Fruit fly (Drosophila melanogaster) whole organism, prepupa: ENCODE results near the gene CG15747.

Source experiments
- Blimp-1 ChIP-seq: fragments of 200-800 bp; sonication (Bioruptor generic); optimal IDR thresholded peaks from 3 replicates; lab custom pipeline; 2017; ENCODE audit warnings: missing biosample characterization, missing genetic modification characterization, mild to moderate bottlenecking, moderate library complexity, missing genetic modification reagents
- CG10631 ChIP-seq: fragments of 200-800 bp; sonication (Bioruptor generic); optimal IDR thresholded peaks from 2 replicates; lab custom pipeline; 2016; ENCODE audit warnings: missing biosample characterization, missing genetic modification characterization
- CG11762 ChIP-seq: fragments of 200-800 bp; sonication (Bioruptor generic); optimal IDR thresholded peaks from 3 replicates; lab custom pipeline; 2016; ENCODE audit warnings: missing biosample characterization, missing genetic modification characterization; ENCODE audit not compliant: insufficient read depth
- CG11902 ChIP-seq: fragments of 200-800 bp; sonication (Bioruptor generic); optimal IDR thresholded peaks from 3 replicates; lab custom pipeline; 2016; ENCODE audit warnings: missing biosample characterization, missing genetic modification characterization
- CG15336 ChIP-seq: fragments of 200-800 bp; sonication (Bioruptor generic); IDR thresholded peaks from 2 replicates; pipeline ENCODE4 v1.3.6; 2022; ENCODE audit warnings: missing biosample characterization, missing genetic modification characterization
- CG1621 ChIP-seq: fragments of 200-800 bp; sonication (Bioruptor generic); optimal IDR thresholded peaks from 3 replicates; lab custom pipeline; 2018; ENCODE audit warnings: missing biosample characterization, mild to moderate bottlenecking, missing genetic modification characterization
- CG16779 ChIP-seq: fragments of 200-800 bp; sonication (Bioruptor generic); optimal IDR thresholded peaks from 3 replicates; lab custom pipeline; 2017; ENCODE audit warnings: missing biosample characterization, mild to moderate bottlenecking, missing genetic modification characterization
- CG3032 ChIP-seq: fragments of 200-800 bp; optimal IDR thresholded peaks from 2 replicates; lab custom pipeline; 2019; ENCODE audit warnings: missing biosample characterization, mild to moderate bottlenecking, missing genetic modification characterization, moderate library complexity
- CG31627 ChIP-seq: fragments of 200-800 bp; sonication (Bioruptor generic); optimal IDR thresholded peaks from 3 replicates; lab custom pipeline; 2016; ENCODE audit warnings: missing biosample characterization, missing genetic modification characterization
- CG34406 ChIP-seq: fragments of 200-800 bp; sonication (Bioruptor generic); optimal IDR thresholded peaks from 3 replicates; lab custom pipeline; 2016; ENCODE audit warnings: missing biosample characterization, missing genetic modification characterization
- CG3919 ChIP-seq: fragments of 200-800 bp; sonication (Bioruptor generic); optimal IDR thresholded peaks from 3 replicates; lab custom pipeline; 2016; ENCODE audit warnings: missing biosample characterization, missing genetic modification characterization
- CG4318 ChIP-seq: fragments of 200-800 bp; sonication (Bioruptor generic); optimal IDR thresholded peaks from 3 replicates; lab custom pipeline; 2017; ENCODE audit warnings: missing biosample characterization, mild to moderate bottlenecking, missing genetic modification characterization
- CG6163 ChIP-seq: fragments of 200-800 bp; sonication (Bioruptor generic); IDR thresholded peaks from 3 replicates; pipeline ENCODE4 v1.3.6; 2022; ENCODE audit warnings: missing biosample characterization, missing genetic modification characterization
- CG6276 ChIP-seq: fragments of 200-800 bp; sonication (Bioruptor generic); optimal IDR thresholded peaks from 2 replicates; lab custom pipeline; 2017; ENCODE audit warnings: missing biosample characterization, mild to moderate bottlenecking, missing genetic modification characterization
- CG6792 ChIP-seq: fragments of 200-800 bp; sonication (Bioruptor generic); optimal IDR thresholded peaks from 3 replicates; lab custom pipeline; 2016; ENCODE audit warnings: missing biosample characterization, missing genetic modification characterization
- CG8119 ChIP-seq: fragments of 200-800 bp; sonication (Bioruptor generic); IDR thresholded peaks from 3 replicates; pipeline ENCODE4 v1.3.6; 2022; ENCODE audit warnings: missing biosample characterization, missing genetic modification characterization
- CG8632 ChIP-seq: fragments of 200-800 bp; sonication (Bioruptor generic); optimal IDR thresholded peaks from 3 replicates; lab custom pipeline; 2016; ENCODE audit warnings: missing biosample characterization, missing genetic modification characterization
- Eip75B ChIP-seq: fragments of 200-800 bp; sonication (Bioruptor generic); optimal IDR thresholded peaks from 3 replicates; lab custom pipeline; 2016; ENCODE audit warnings: missing biosample characterization, missing genetic modification characterization
- Eip78C ChIP-seq: fragments of 200-800 bp; sonication (Bioruptor generic); peaks from one replicate; lab custom pipeline; 2016; ENCODE audit warnings: missing biosample characterization, missing genetic modification characterization
- Gug ChIP-seq: fragments of 200-800 bp; sonication (Bioruptor generic); IDR thresholded peaks from 2 replicates; pipeline ENCODE4 v1.3.6; 2022; ENCODE audit warnings: missing biosample characterization, missing genetic modification characterization
- Hr38 ChIP-seq: sonication (Bioruptor generic); optimal IDR thresholded peaks from 2 replicates; lab custom pipeline; 2016; ENCODE audit warnings: missing biosample characterization, missing genetic modification characterization
- Hr39 ChIP-seq: fragments of 200-800 bp; sonication (Bioruptor generic); optimal IDR thresholded peaks from 2 replicates; lab custom pipeline; 2016; ENCODE audit warnings: missing biosample characterization, missing genetic modification characterization
- Hr4 ChIP-seq: fragments of 200-800 bp; sonication (Bioruptor generic); optimal IDR thresholded peaks from 3 replicates; lab custom pipeline; 2016; ENCODE audit warnings: missing biosample characterization, missing genetic modification characterization
- Lpt ChIP-seq: fragments of 200-800 bp; sonication (Bioruptor generic); optimal IDR thresholded peaks from 3 replicates; lab custom pipeline; 2016; ENCODE audit warnings: missing biosample characterization, missing genetic modification characterization
- Met ChIP-seq: fragments of 200-800 bp; sonication (Bioruptor generic); optimal IDR thresholded peaks from 3 replicates; lab custom pipeline; 2016; ENCODE audit warnings: missing biosample characterization, missing genetic modification characterization
- OdsH ChIP-seq: fragments of 200-800 bp; sonication (Bioruptor generic); optimal IDR thresholded peaks from 3 replicates; lab custom pipeline; 2016; ENCODE audit warnings: missing biosample characterization, missing genetic modification characterization
- Smox ChIP-seq: fragments of 200-800 bp; sonication (Bioruptor generic); optimal IDR thresholded peaks from 3 replicates; lab custom pipeline; 2016; ENCODE audit warnings: missing biosample characterization, missing genetic modification characterization
- Sox102F ChIP-seq: fragments of 200-800 bp; sonication (Bioruptor generic); optimal IDR thresholded peaks from 2 replicates; lab custom pipeline; 2016; ENCODE audit warnings: missing biosample characterization, mild to moderate bottlenecking, missing genetic modification characterization
- Sox14 ChIP-seq: fragments of 200-800 bp; sonication (Bioruptor generic); optimal IDR thresholded peaks from 3 replicates; lab custom pipeline; 2016; ENCODE audit warnings: missing biosample characterization, missing genetic modification characterization
- Sox15 ChIP-seq: fragments of 200-800 bp; sonication (Bioruptor generic); optimal IDR thresholded peaks from 3 replicates; lab custom pipeline; 2016; ENCODE audit warnings: missing biosample characterization, missing genetic modification characterization
- acj6 ChIP-seq: fragments of 200-800 bp; sonication (Bioruptor generic); optimal IDR thresholded peaks from 3 replicates; lab custom pipeline; 2016; ENCODE audit warnings: missing biosample characterization, missing genetic modification characterization
- cyc ChIP-seq: fragments of 200-800 bp; sonication (Bioruptor generic); optimal IDR thresholded peaks from 3 replicates; lab custom pipeline; 2016; ENCODE audit warnings: missing biosample characterization, missing genetic modification characterization
- dsx ChIP-seq: fragments of 200-800 bp; optimal IDR thresholded peaks from 3 replicates; lab custom pipeline; 2019; ENCODE audit warnings: missing biosample characterization, mild to moderate bottlenecking, missing genetic modification characterization, moderate library complexity; ENCODE audit not compliant: poor library complexity, severe bottlenecking
- esn ChIP-seq: fragments of 200-800 bp; sonication (Bioruptor generic); optimal IDR thresholded peaks from 2 replicates; lab custom pipeline; 2016; ENCODE audit warnings: missing biosample characterization, mild to moderate bottlenecking, missing genetic modification characterization, moderate library complexity
- fkh ChIP-seq: fragments of 200-800 bp; sonication (Bioruptor generic); optimal IDR thresholded peaks from 3 replicates; lab custom pipeline; 2017; ENCODE audit warnings: missing biosample characterization, mild to moderate bottlenecking, missing genetic modification characterization, moderate library complexity
- lz ChIP-seq: fragments of 200-800 bp; sonication (Bioruptor generic); optimal IDR thresholded peaks from 3 replicates; lab custom pipeline; 2016; ENCODE audit warnings: missing biosample characterization, missing genetic modification characterization
- net ChIP-seq: fragments of 200-800 bp; sonication (Bioruptor generic); optimal IDR thresholded peaks from 3 replicates; lab custom pipeline; 2016; ENCODE audit warnings: missing biosample characterization, missing genetic modification characterization
- salr ChIP-seq, 2 experiments: fragments of 200-800 bp; sonication (Bioruptor generic); optimal IDR thresholded peaks; 3 replicates each; lab custom pipeline; 2016 to 2018; ENCODE audit warnings: missing biosample characterization in 2 of 2, missing genetic modification characterization in 2 of 2, mild to moderate bottlenecking in 1 of 2
- spab ChIP-seq: fragments of 200-800 bp; sonication (Bioruptor generic); optimal IDR thresholded peaks from 2 replicates; lab custom pipeline; 2017; ENCODE audit warnings: missing biosample characterization, mild to moderate bottlenecking, missing genetic modification characterization, missing genetic modification reagents
- svp ChIP-seq: fragments of 200-800 bp; sonication (Bioruptor generic); peaks from one replicate; lab custom pipeline; 2016; ENCODE audit warnings: missing biosample characterization, missing genetic modification characterization
- topi ChIP-seq: fragments of 200-800 bp; sonication (Bioruptor generic); optimal IDR thresholded peaks from 3 replicates; lab custom pipeline; 2016; ENCODE audit warnings: missing biosample characterization, missing genetic modification characterization
- vri ChIP-seq: fragments of 200-800 bp; sonication (Bioruptor generic); optimal IDR thresholded peaks from 3 replicates; lab custom pipeline; 2016; ENCODE audit warnings: missing biosample characterization, mild to moderate bottlenecking, missing genetic modification characterization

The CG15747 gene

DNA sequence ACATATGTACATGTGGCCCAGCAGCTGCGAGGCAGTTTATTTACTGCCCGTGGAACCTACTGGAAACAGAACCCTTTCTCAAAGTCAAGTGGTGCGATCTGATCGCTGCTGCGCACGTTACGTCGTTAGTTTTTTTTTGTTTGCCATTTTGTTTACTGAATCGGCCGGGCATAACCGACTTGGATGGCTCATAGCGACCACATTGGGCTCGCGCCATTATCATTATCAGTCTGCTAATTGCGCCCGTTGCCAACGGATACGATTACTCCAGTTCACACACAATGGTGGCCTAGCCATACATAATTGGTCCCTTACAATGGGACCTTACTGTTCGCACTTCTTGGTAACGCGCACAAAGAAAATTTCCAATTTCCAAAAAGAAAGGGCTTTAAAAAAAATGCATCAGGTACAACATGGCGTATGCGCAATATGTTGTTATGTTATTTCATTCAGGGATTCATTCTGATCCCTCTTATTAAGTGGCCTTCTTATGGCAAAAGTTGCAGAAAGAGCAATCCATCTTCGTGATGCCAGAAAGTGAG, 5.3 kb upstream of the CG15747 start (continued):
- peak; percentile 42 for TF ChIP-seq lz (GFP tag; lab: Kevin White, UChicago)
- TF ChIP-seq acj6, result peak; percentile 40
- TF ChIP-seq Gug (GFP tag; lab: Robert Waterston, UW), result 0 out of 2 replicates have a peak, but pooled peaks have one; percentile 17
- TF ChIP-seq vri (GFP tag; lab: Kevin White, UChicago), result no peak
- TF ChIP-seq spab (GFP tag; lab: Kevin White, UChicago), result peak; percentile 0
- peak; percentile 22 for TF ChIP-seq Sox102F (GFP tag; lab: Kevin White, UChicago)
- TF ChIP-seq CG8119, result no peak
- TF ChIP-seq CG1621 (tag; lab: Kevin White, UChicago), result no peak
- TF ChIP-seq CG3032 (tag; lab: Kevin White, UChicago), result peak; percentile 13
- TF ChIP-seq CG10631 (GFP tag; lab: Kevin White, UChicago), result peak; percentile 39
- peak; percentile 36 for TF ChIP-seq CG6276
- no peak for TF ChIP-seq Sox15
- no peak for TF ChIP-seq CG11902 (GFP tag; lab: Kevin White, UChicago)
- TF ChIP-seq OdsH, result peak; percentile 37
- TF ChIP-seq dsx (GFP tag; lab: Kevin White, UChicago), result peak; percentile 26
- no peak for TF ChIP-seq CG11762 (GFP tag; lab: Kevin White, UChicago)
- TF ChIP-seq Eip78C (GFP tag; lab: Kevin White, UChicago), result peak; percentile 78
- no peak for TF ChIP-seq Blimp-1
- TF ChIP-seq Lpt (GFP tag; lab: Kevin White, UChicago), result no peak

DNA sequence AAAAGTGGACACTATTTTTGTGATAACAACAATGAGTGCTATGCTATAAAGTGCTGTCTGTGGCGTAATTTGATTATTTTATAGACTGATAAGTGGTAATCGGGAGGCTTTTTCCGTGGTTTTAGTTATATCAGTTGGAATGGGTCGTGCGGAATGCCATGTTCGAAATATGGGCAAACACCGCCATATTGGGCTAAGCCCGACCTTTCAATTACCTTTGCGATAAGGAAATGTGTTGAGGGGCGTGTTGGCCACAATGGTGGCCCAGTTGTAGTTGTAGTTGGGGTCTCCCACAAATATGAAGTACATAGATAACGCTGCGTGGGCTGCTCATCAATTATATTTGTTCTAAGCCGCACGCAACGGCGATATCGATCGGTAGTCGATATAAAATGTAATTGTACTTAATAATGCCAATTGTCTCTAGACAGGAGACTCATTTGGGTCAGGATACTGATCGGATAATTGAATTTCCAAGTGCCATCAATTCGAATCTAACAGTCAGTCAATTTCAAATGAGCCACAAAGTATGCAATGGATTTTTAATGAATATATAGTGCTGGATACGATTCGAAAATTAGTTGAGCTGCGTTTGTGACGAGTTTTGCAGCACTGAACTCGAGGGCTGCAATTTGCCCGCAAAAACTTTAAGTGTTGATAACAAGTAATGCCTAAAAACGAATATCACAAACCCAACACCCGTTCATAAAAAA, 3.5 kb upstream of the CG15747 start:
- TF ChIP-seq Eip78C (GFP tag; lab: Kevin White, UChicago) (peak; percentile 39), Lpt (GFP tag; lab: Kevin White, UChicago) (no peak), CG10631 (GFP tag; lab: Kevin White, UChicago) (peak; percentile 18), cyc (GFP tag; lab: Kevin White, UChicago) (peak; percentile 45), CG3919 (GFP tag; lab: Kevin White, UChicago) (peak; percentile 59), acj6 (no peak), Blimp-1 (no peak), CG6163 (GFP tag; lab: Robert Waterston, UW) (no peak), fkh (GFP tag; lab: Kevin White, UChicago) (no peak), Sox14 (GFP tag; lab: Kevin White, UChicago) (peak; percentile 33), vri (GFP tag; lab: Kevin White, UChicago) (no peak), topi (GFP tag; lab: Kevin White, UChicago) (peak; percentile 29), net (no peak), salr (GFP tag; optimal IDR thresholded peaks at IDR 0.05; lab: Kevin White, UChicago) (no peak), CG6792 (no peak), Smox (GFP tag; lab: Kevin White, UChicago) (peak; percentile 2), CG8632 (GFP tag; lab: Kevin White, UChicago) (no peak), svp (no peak), Hr39 (no peak), Eip75B (GFP tag; lab: Kevin White, UChicago) (no peak), CG34406 (GFP tag; lab: Kevin White, UChicago) (no peak), CG15336 (GFP tag; lab: Robert Waterston, UW) (peak; percentile 24; the same call in 1 of the 2 replicates), Hr38 (GFP tag; lab: Kevin White, UChicago) (no peak), lz (GFP tag; lab: Kevin White, UChicago) (peak; percentile 40), CG3032 (tag; lab: Kevin White, UChicago) (peak; percentile 6), CG31627 (GFP tag; lab: Kevin White, UChicago) (peak; percentile 35), Hr4 (GFP tag; lab: Kevin White, UChicago) (no peak), Met (GFP tag; lab: Kevin White, UChicago) (no peak), CG4318 (GFP tag; lab: Kevin White, UChicago) (no peak), dsx (GFP tag; lab: Kevin White, UChicago) (no peak), CG8119 (no peak), esn (GFP tag; lab: Kevin White, UChicago) (peak; percentile 48), CG16779 (tag; lab: Kevin White, UChicago) (no peak)
